Worm (Caenorhabditis elegans): Measurements from ENCODE around the gene chil-2.

ce11 chrII:9828502-9828901, 45.9 kb downstream of the chil-2 start:
- TF ChIP-seq sma-3 (GFP tag; optimal IDR thresholded peaks at IDR 0.05) (no peak), lin-39 (tag; optimal IDR thresholded peaks at IDR 0.05) (no peak)

All from whole organism, L2 larva.